Fruit fly (Drosophila melanogaster) Kc167 (cell line): ENCODE measurements around the gene Pax.

Source experiments
- Myc ChIP-seq: fragments of >200 bp; optimal IDR thresholded peaks from 2 replicates; lab custom pipeline; 2017; ENCODE audit warnings: missing external identifiers
- Sin3A ChIP-seq: fragments of >200 bp; optimal IDR thresholded peaks from 2 replicates; lab custom pipeline; 2018; ENCODE audit warnings: missing external identifiers
- h ChIP-seq: fragments of >200 bp; optimal IDR thresholded peaks from 3 replicates; lab custom pipeline; 2018; ENCODE audit warnings: missing external identifiers
- insv ChIP-seq: fragments of >200 bp; optimal IDR thresholded peaks from 3 replicates; lab custom pipeline; 2018; ENCODE audit warnings: missing external identifiers
- psq ChIP-seq: fragments of >200 bp; optimal IDR thresholded peaks from 2 replicates; lab custom pipeline; 2017; ENCODE audit warnings: missing external identifiers
- ttk ChIP-seq: sonication (Bioruptor generic); optimal IDR thresholded peaks from 2 replicates; lab custom pipeline; 2017; ENCODE audit warnings: missing external identifiers

The Pax gene

DNA sequence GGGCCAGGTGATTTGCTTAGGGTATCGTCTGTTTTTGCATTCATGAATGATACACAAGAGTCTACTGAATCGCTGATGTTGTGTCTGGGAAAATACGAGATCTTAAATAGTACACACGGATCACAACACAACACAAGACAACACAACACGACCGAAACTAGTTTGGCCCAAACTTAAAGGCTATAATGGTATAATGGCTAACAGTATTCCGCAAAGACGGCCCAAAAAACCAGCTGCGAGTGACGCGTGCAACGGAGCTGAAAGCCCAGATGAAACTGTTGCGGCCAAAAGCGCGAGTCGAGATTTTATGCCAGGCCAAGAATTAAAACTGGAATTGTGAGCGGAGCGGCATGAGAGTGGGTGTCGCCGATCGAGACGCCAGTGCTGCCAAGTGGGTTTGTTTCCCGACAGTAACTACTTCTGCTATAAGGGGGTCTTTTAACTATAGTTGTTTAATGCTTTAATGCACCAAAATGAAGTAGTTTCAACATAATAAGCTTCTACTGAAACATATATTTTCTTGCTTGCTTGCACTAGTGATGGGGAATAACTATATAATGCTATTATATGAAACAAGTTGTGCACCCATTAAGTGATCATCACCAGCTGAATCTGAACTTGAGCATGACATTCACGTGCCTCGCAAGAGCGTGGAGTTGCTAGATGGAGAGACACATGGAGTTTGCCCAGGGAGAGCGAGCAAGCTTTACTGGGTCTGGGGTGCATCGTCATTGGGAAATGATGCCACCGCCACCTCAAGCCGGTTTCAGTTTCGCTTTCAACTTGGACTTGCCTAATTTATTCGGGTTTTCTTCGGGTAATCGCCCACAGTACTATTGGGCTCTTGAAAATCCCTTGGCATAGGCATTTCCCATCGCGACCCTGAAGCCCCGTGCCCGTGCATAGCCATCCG, 12.5 kb upstream of the Pax start:
- TF ChIP-seq Myc (lab: Kevin White, UChicago) (no peak), Sin3A (lab: Kevin White, UChicago) (no peak), insv (no peak), psq (lab: Kevin White, UChicago) (no peak), ttk (no peak), h (no peak)

DNA sequence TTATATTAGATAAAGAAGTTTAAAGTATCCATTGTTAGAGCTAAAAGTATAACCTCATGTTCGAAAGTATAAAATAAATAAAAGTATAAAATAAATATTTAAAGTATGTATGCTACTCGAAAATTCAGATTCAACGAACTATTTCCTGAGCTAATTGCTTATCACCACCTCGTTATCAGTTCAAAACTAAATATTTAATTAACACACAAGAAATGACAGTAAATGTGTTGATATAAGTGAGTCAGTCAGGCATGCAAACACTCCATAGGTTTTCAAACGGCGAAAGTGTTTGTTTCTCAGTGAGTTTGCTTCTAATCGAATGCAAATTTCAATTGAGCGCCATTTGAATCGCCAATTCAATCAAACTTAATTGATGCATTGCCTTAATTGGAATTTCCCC, 7.9 kb upstream of the Pax start:
- TF ChIP-seq h (no peak), ttk (no peak), Sin3A (lab: Kevin White, UChicago) (no peak), insv (no peak), Myc (lab: Kevin White, UChicago) (no peak), psq (lab: Kevin White, UChicago) (no peak)

- TF ChIP-seq h, result no peak
- TF ChIP-seq Myc (lab: Kevin White, UChicago), result no peak
- no peak for TF ChIP-seq Sin3A (lab: Kevin White, UChicago)
- no peak for TF ChIP-seq ttk
- TF ChIP-seq psq (lab: Kevin White, UChicago), result no peak
- no peak for TF ChIP-seq insv
Observed at dm6 chr2L:19433292-19433691, 6.9 kb upstream of the Pax start.

DNA sequence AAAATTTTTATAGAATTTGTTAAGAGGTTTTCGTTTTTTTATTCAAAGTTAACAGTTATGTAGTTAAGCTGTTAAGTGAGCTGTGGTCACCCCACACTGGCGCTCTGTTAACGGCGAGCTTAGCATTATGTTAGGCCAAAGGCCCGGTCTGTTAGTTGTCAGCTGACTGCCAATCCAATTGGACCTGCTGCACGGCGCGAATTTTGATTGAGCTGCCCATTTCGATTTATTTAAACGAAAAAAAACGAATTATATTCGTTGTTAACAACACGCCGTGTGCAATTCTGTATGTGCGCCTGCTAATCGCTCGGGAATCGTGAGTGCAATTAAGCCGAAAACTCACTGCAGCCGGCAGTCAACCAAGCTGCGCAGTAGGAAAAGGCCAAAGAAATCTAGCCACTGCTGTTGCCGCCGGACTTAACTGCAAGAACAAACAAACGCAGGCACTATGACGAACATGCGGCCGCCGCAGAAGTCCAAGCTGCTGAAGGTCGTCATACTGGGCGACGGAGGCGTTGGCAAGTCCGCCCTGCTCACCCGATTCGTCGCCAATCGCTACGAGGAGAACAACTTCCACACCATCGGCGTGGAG, 6.1 kb upstream of the Pax start, which contains the start of gene Rab9:
Gene Rab9 (plus strand): TSS at position 151 of the 592 bp plus-strand sequence.
- TF ChIP-seq h, result no peak

DNA sequence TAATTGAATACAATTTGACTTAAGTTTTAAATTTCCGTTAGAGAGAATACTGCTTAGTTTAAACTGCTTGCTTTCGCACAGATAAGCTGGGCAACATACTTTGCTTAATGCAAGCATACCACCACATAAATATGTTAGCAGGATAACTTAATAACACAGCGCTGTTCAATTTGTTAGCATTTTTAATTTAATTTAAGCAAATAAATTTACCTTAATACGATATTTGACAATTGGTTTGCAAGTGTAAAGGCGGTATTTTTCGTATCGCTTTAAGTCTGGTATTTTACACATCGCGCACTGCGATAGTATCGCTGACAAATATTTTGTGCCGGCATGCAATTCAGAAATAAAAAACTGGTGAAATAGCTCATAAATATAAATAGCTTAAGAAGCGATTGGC, 3.9 kb upstream of the Pax start, which contains the start of gene RtcB:
Gene RtcB (plus strand): TSS at position 301 of the 400 bp plus-strand sequence.
- TF ChIP-seq ttk, result no peak
- no peak for TF ChIP-seq Myc (lab: Kevin White, UChicago)
- no peak for TF ChIP-seq h
- no peak for TF ChIP-seq insv
- TF ChIP-seq Sin3A (lab: Kevin White, UChicago), result no peak
- TF ChIP-seq psq (lab: Kevin White, UChicago), result no peak

DNA sequence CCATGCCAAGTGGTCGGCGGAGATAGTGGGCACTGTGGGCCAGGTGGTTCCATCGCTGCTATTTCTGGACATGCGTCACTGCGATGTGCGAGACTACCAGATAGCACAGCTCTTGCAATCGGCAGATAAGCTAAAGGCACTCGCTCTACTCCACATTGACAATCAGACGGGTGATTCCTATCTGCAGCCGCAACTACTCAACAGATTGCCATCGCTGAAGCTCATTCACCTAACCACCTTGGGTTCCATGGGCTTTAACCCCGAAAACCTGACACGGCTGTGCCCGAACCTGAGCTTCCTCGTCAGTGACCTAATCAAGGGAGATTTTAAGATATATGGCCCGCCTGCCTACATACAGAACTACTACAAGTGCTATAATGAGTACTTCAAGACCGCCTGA, 3.3 kb upstream of the Pax start:
- TF ChIP-seq Sin3A (lab: Kevin White, UChicago) (no peak), ttk (no peak), psq (lab: Kevin White, UChicago) (no peak)

dm6 chr2L:19425765-19426329, 549 bp downstream of the Pax start:
- TF ChIP-seq ttk, result no peak
- no peak for TF ChIP-seq psq (lab: Kevin White, UChicago)
- no peak for TF ChIP-seq h

dm6 chr2L:19425105-19425504, 1.3 kb downstream of the Pax start:
- TF ChIP-seq Sin3A (lab: Kevin White, UChicago) (no peak), insv (no peak), ttk (no peak), psq (lab: Kevin White, UChicago) (no peak), h (no peak), Myc (lab: Kevin White, UChicago) (no peak)

DNA sequence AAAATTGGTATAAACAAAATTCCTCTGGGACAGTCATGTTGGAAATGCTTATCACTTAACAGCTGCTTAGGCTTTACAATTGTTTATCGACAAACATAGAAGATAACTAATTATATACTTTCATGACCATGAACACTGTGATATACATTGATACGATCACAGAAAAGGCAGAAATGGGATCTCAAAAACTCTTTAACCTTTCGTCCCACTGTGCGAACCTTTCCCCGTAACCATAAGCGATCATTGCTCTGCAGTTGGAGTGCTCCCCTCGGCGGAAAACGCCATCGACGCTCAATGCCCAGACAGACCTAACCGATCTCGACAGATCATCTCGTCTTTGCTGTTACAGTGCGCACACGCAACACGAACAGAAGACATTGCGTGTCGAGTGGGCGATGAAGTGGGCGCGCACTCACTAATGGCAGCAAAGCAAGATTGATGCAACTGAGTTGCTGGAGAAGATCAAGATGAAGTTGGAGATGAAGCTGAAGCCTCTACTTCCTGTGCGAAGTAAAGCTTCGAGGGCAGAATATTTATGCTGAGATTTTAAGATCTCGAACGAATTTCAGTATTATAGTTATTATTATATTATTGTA, 2.0 kb downstream of the Pax start:
- TF ChIP-seq insv (no peak), psq (lab: Kevin White, UChicago) (no peak), Sin3A (lab: Kevin White, UChicago) (no peak), h (no peak), Myc (lab: Kevin White, UChicago) (no peak), ttk (no peak)

dm6 chr2L:19423467-19424122, 2.8 kb downstream of the Pax start, which contains the start of the genes Alp12 and CG13085:
Gene Alp12, plus strand, starts transcription at chr2L:19424050.
Gene CG13085, plus strand, starts transcription at chr2L:19424050.
- TF ChIP-seq Myc (lab: Kevin White, UChicago) (no peak), h (no peak), insv (no peak), Sin3A (lab: Kevin White, UChicago) (no peak), psq (lab: Kevin White, UChicago) (no peak), ttk (no peak)

DNA sequence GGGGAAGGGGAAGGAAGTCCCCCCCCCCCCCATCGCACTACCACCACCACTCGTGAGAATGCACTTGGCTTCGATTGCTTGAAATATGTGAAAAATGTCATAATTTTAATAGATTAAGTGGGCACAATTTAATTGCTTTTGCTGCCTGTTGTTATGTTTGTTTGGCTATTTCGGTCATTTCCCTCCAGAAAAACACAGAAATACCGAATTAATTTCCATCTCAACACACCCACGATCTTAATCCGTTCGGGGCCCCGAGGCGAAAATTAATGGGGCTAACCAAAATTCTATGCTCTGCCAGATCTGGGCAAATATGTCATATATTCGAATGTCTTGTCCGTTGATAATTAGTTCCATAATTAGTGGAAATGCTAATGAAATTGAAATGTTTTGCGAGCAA, 3.8 kb downstream of the Pax start:
- TF ChIP-seq psq (lab: Kevin White, UChicago) (no peak), Myc (lab: Kevin White, UChicago) (no peak)

DNA sequence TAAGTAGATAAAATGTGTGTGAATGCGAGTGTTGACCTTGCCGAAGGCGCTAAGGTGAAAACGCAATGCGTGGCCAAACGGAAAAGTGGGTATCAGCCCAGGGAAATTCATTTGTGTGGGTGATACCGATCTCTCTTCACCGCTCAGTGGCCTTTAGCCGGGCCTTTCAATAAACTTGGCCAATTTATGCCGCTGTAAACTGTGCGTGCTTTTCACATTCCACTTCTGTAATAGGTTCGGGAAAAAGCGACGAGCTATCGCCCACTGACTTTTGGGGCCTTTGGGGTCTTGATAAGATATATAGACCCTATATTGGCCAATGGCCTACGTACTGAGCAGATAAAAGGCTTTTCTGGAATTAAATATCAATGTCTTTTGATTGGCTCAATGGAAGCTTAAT, 4.8 kb downstream of the Pax start:
- no peak for TF ChIP-seq psq (lab: Kevin White, UChicago)
- no peak for TF ChIP-seq h
